Fruit fly (Drosophila melanogaster) whole organism, embryonic: ENCODE measurements around the gene Tg.

Source experiments
- CG4424 ChIP-seq: fragments of 200-800 bp; sonication (Bioruptor generic); optimal IDR thresholded peaks from 3 replicates; lab custom pipeline; 2016; ENCODE audit warnings: missing biosample characterization, missing genetic modification characterization
- CG8478 ChIP-seq: fragments of >200 bp; optimal IDR thresholded peaks from 2 replicates; lab custom pipeline; 2018

DNA sequence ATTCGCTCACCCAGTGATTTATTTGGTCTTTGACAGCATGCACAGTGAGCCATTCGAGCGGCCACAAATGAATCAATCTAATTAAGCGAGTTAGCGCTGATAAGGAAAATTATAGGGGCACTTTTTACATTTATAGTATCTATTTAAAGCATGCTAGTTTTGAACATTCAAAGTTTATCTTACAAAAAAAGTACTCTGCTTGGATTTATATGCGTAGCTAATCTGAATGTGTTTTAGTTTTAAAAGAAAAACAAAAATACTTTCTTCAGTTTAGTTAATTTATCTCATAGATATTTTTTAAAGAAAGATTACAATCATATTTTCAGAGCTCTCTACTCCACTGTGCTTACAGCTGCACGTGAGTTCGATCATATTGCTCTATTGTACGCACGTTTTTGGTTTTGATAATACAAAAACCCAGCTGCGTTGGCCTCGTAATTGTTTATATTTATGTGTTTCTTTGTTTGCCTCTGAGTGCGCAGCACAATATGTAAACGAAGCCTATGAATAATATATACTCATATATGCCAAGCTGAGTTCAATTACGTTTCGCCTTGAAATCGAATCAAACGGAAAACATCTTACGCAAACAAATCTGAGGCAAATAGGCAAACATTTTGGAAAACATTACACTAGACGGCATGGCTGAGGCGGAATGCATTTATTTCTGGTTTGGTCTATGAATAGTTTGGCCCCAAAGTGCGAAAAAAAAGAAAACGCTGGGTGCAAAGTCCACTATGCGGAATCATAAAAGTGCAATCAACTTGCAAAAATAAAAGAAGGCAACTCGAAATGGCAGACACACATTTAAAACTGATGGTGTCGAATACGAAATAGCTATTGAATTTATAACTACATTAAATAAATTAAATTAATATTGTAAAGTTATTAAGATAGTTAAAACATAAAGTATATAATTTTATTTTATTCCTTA is 9.2 kb upstream of the Tg start:
- peak; percentile 93 for TF ChIP-seq CG4424
- TF ChIP-seq CG8478 (lab: Kevin White, UChicago) = no peak
